Fruit fly (Drosophila melanogaster): Measurements from ENCODE around the gene CG33791.

Gene CG33791

dm6 chr3L:1628176-1628866 is 25.6 kb downstream of the CG33791 start, which contains the start of gene CG13928:
Gene CG13928 (minus strand): TSS chr3L:1628377.
- TF ChIP-seq CG7045 (GFP tag; optimal IDR thresholded peaks at IDR 0.05) (peak; percentile 13), CG12768 (GFP tag; optimal IDR thresholded peaks at IDR 0.05) (no peak), toe (GFP tag; optimal IDR thresholded peaks at IDR 0.05) (peak; percentile 44), cic (GFP tag; optimal IDR thresholded peaks at IDR 0.05) (peak; percentile 35), CG5204 (GFP tag; optimal IDR thresholded peaks at IDR 0.05) (peak; percentile 35), CG7101 (tag; optimal IDR thresholded peaks at IDR 0.05) (no peak), Clk (GFP tag; optimal IDR thresholded peaks at IDR 0.05) (peak; percentile 50)

dm6 chr3L:1629064-1629777 is 26.5 kb downstream of the CG33791 start, which contains the start of gene GC:
Gene GC (minus strand): TSS chr3L:1629301.
- no peak for TF ChIP-seq CG14711 (tag; optimal IDR thresholded peaks at IDR 0.05)
- no peak for TF ChIP-seq Hr96 (GFP tag; optimal IDR thresholded peaks at IDR 0.05)
- no peak for TF ChIP-seq Mnt (GFP tag; optimal IDR thresholded peaks at IDR 0.05)
- TF ChIP-seq Clk (GFP tag; optimal IDR thresholded peaks at IDR 0.05): no peak
- no peak for TF ChIP-seq CG1620 (GFP tag; optimal IDR thresholded peaks at IDR 0.05)
- TF ChIP-seq CG12768 (GFP tag; optimal IDR thresholded peaks at IDR 0.05): no peak
- TF ChIP-seq bab1 (GFP tag; optimal IDR thresholded peaks at IDR 0.05): no peak
- no peak for TF ChIP-seq Crg-1 (GFP tag; optimal IDR thresholded peaks at IDR 0.05)
- no peak for TF ChIP-seq cic (GFP tag; optimal IDR thresholded peaks at IDR 0.05)
- TF ChIP-seq tj (GFP tag; optimal IDR thresholded peaks at IDR 0.05): no peak
- TF ChIP-seq toe (GFP tag; optimal IDR thresholded peaks at IDR 0.05): no peak
- no peak for TF ChIP-seq CG7045 (GFP tag; optimal IDR thresholded peaks at IDR 0.05)
- TF ChIP-seq CG33017 (tag; optimal IDR thresholded peaks at IDR 0.05): no peak

DNA sequence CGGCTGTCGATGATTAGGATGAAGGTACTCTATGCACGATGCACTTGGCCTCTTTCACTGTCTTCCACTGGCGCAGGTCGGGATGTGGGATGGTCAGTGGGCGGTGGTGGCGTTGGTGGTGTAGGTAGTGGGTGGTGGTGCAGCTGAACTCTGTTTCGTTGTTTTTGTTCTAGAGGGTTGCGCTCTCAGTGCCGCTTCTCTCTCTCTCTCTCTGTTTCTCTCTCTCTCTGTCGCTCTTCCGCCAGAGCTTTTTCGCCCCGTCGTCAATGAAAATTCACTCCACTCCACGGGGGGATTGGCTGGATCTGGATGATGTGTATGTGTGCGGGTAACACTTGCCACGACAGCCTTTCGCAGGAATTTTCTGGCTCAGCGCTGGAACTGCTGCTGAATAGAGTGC is 34.1 kb downstream of the CG33791 start:
- TF ChIP-seq CG33017 (tag; optimal IDR thresholded peaks at IDR 0.05): no peak
- TF ChIP-seq tj (GFP tag; optimal IDR thresholded peaks at IDR 0.05): no peak
- no peak for TF ChIP-seq CG7101 (tag; optimal IDR thresholded peaks at IDR 0.05)
- TF ChIP-seq Mnt (GFP tag; optimal IDR thresholded peaks at IDR 0.05): no peak
- TF ChIP-seq CG12768 (GFP tag; optimal IDR thresholded peaks at IDR 0.05): no peak
- no peak for TF ChIP-seq cic (GFP tag; optimal IDR thresholded peaks at IDR 0.05)
- TF ChIP-seq Clk (GFP tag; optimal IDR thresholded peaks at IDR 0.05): no peak
- TF ChIP-seq bab1 (GFP tag; optimal IDR thresholded peaks at IDR 0.05): no peak

- TF ChIP-seq pad (GFP tag; optimal IDR thresholded peaks at IDR 0.05): no peak
- TF ChIP-seq Crg-1 (GFP tag; optimal IDR thresholded peaks at IDR 0.05): no peak
- no peak for TF ChIP-seq CG7045 (GFP tag; optimal IDR thresholded peaks at IDR 0.05)
- TF ChIP-seq cnc (optimal IDR thresholded peaks at IDR 0.05): no peak
- no peak for TF ChIP-seq bab1 (GFP tag; optimal IDR thresholded peaks at IDR 0.05)
- TF ChIP-seq CG12768 (GFP tag; optimal IDR thresholded peaks at IDR 0.05): no peak
- TF ChIP-seq CG33017 (tag; optimal IDR thresholded peaks at IDR 0.05): no peak
- TF ChIP-seq CG1620 (GFP tag; optimal IDR thresholded peaks at IDR 0.05): no peak
- TF ChIP-seq CG5204 (GFP tag; optimal IDR thresholded peaks at IDR 0.05): no peak
- TF ChIP-seq tj (GFP tag; optimal IDR thresholded peaks at IDR 0.05): no peak
- no peak for TF ChIP-seq kay (GFP tag; ENCODE audit: borderline replicate concordance)
- no peak for TF ChIP-seq Mnt (GFP tag; optimal IDR thresholded peaks at IDR 0.05)
- TF ChIP-seq CG14711 (tag; optimal IDR thresholded peaks at IDR 0.05): no peak
- TF ChIP-seq Hr96 (GFP tag; optimal IDR thresholded peaks at IDR 0.05): no peak
- no peak for TF ChIP-seq CG11617 (GFP tag; optimal IDR thresholded peaks at IDR 0.05)
- TF ChIP-seq Clk (GFP tag; optimal IDR thresholded peaks at IDR 0.05): no peak
- TF ChIP-seq ovo (GFP tag; optimal IDR thresholded peaks at IDR 0.05): no peak
- TF ChIP-seq toe (GFP tag; optimal IDR thresholded peaks at IDR 0.05): no peak
Observed at dm6 chr3L:1637652-1638051, 34.9 kb downstream of the CG33791 start, which contains the start of gene nSyb. Gene nSyb (minus strand): TSS chr3L:1637752.

- TF ChIP-seq CG5204 (GFP tag; optimal IDR thresholded peaks at IDR 0.05) (no peak), bab1 (GFP tag; optimal IDR thresholded peaks at IDR 0.05) (peak; percentile 56), cnc (optimal IDR thresholded peaks at IDR 0.05) (no peak), Crg-1 (GFP tag; optimal IDR thresholded peaks at IDR 0.05) (peak; percentile 65), CG7045 (GFP tag; optimal IDR thresholded peaks at IDR 0.05) (peak; percentile 75), Mnt (GFP tag; optimal IDR thresholded peaks at IDR 0.05) (peak; percentile 59), Clk (GFP tag; optimal IDR thresholded peaks at IDR 0.05) (peak; percentile 68), kay (GFP tag; ENCODE audit: borderline replicate concordance) (no peak), Hr96 (GFP tag; optimal IDR thresholded peaks at IDR 0.05) (peak; percentile 84), CG11617 (GFP tag; optimal IDR thresholded peaks at IDR 0.05) (peak; percentile 65), cic (GFP tag; optimal IDR thresholded peaks at IDR 0.05) (no peak), toe (GFP tag; optimal IDR thresholded peaks at IDR 0.05) (peak; percentile 90), CG12768 (GFP tag; optimal IDR thresholded peaks at IDR 0.05) (peak; percentile 69), CG1620 (GFP tag; optimal IDR thresholded peaks at IDR 0.05) (peak; percentile 83), tj (GFP tag; optimal IDR thresholded peaks at IDR 0.05) (peak; percentile 50), pad (GFP tag; optimal IDR thresholded peaks at IDR 0.05) (peak; percentile 68), CG33017 (tag; optimal IDR thresholded peaks at IDR 0.05) (peak; percentile 65), CG14711 (tag; optimal IDR thresholded peaks at IDR 0.05) (peak; percentile 73), ovo (GFP tag; optimal IDR thresholded peaks at IDR 0.05) (peak; percentile 58), CG7101 (tag; optimal IDR thresholded peaks at IDR 0.05) (peak; percentile 78)
Observed at dm6 chr3L:1639185-1639812, 36.5 kb downstream of the CG33791 start, which contains the start of the genes Mettl2 and Bgb. Gene Mettl2 (minus strand): TSS chr3L:1639235. Gene Bgb (plus strand): TSS chr3L:1639711.
